Fruit fly (Drosophila melanogaster) whole organism, embryonic: ENCODE measurements around the gene Fdx1.

Experiments
- Antp ChIP-seq: fragments of 200-800 bp; sonication (Bioruptor generic); optimal IDR thresholded peaks from 3 replicates; lab custom pipeline; 2016; ENCODE audit warnings: missing biosample characterization, missing genetic modification characterization
- Bgb ChIP-seq: fragments of 200-800 bp; sonication (Bioruptor generic); IDR thresholded peaks from 2 replicates; pipeline ENCODE4 v1.3.6; 2022; ENCODE audit warnings: missing biosample characterization, missing genetic modification characterization; ENCODE audit not compliant: partially characterized antibody
- CG12155 ChIP-seq: fragments of 200-800 bp; sonication (Bioruptor generic); optimal IDR thresholded peaks from 3 replicates; lab custom pipeline; 2016; ENCODE audit warnings: missing biosample characterization, missing genetic modification characterization
- CG14710 ChIP-seq: fragments of 200-800 bp; sonication (Bioruptor generic); optimal IDR thresholded peaks from 3 replicates; lab custom pipeline; 2019; ENCODE audit warnings: missing biosample characterization, mild to moderate bottlenecking, missing genetic modification characterization, moderate library complexity
- CG16813 ChIP-seq: fragments of 200-800 bp; sonication (Bioruptor generic); IDR thresholded peaks from 3 replicates; pipeline ENCODE4 v1.3.6; 2022; ENCODE audit warnings: missing biosample characterization, missing genetic modification characterization; ENCODE audit not compliant: partially characterized antibody
- CG16863 ChIP-seq: fragments of 200-800 bp; sonication (Bioruptor generic); optimal IDR thresholded peaks from 3 replicates; lab custom pipeline; 2016; ENCODE audit warnings: missing biosample characterization, missing genetic modification characterization
- CG17361 ChIP-seq: fragments of 200-800 bp; sonication (Bioruptor generic); IDR thresholded peaks from 3 replicates; pipeline ENCODE4 v1.3.6; 2022; ENCODE audit warnings: missing biosample characterization, missing genetic modification characterization
- CG17568 ChIP-seq: fragments of 200-800 bp; sonication (Bioruptor generic); optimal IDR thresholded peaks from 2 replicates; lab custom pipeline; 2018; ENCODE audit warnings: missing biosample characterization, mild to moderate bottlenecking, missing genetic modification characterization, moderate library complexity
- CG17912 ChIP-seq: fragments of 200-800 bp; sonication (Bioruptor generic); optimal IDR thresholded peaks from 2 replicates; lab custom pipeline; 2018; ENCODE audit warnings: missing biosample characterization, mild to moderate bottlenecking, missing genetic modification characterization
- CG30020 ChIP-seq: fragments of 200-800 bp; optimal IDR thresholded peaks from 2 replicates; lab custom pipeline; 2019; ENCODE audit warnings: missing biosample characterization, mild to moderate bottlenecking, missing genetic modification characterization, moderate library complexity
- CG30403 ChIP-seq: fragments of 200-800 bp; sonication (Bioruptor generic); optimal IDR thresholded peaks from 3 replicates; lab custom pipeline; 2016; ENCODE audit warnings: missing biosample characterization, missing genetic modification characterization
- CG31388 ChIP-seq: fragments of 200-800 bp; sonication (Bioruptor generic); optimal IDR thresholded peaks from 2 replicates; lab custom pipeline; 2016; ENCODE audit warnings: missing biosample characterization, missing genetic modification characterization
- CG31441 ChIP-seq: fragments of 200-800 bp; sonication (Bioruptor generic); IDR thresholded peaks from 2 replicates; pipeline ENCODE4 v1.3.6; 2022; ENCODE audit warnings: missing biosample characterization, missing genetic modification characterization
- CG34224 ChIP-seq: fragments of 200-800 bp; sonication (Bioruptor generic); IDR thresholded peaks from 3 replicates; pipeline ENCODE4 v1.3.6; 2022; ENCODE audit warnings: missing biosample characterization, missing genetic modification characterization; ENCODE audit not compliant: partially characterized antibody
- CG5245 ChIP-seq: fragments of 200-800 bp; sonication (Bioruptor generic); optimal IDR thresholded peaks from 3 replicates; lab custom pipeline; 2016; ENCODE audit warnings: missing biosample characterization, missing genetic modification characterization
- CG6272 ChIP-seq: fragments of 200-800 bp; sonication (Bioruptor generic); IDR thresholded peaks from 2 replicates; pipeline ENCODE4 v1.3.6; 2022; ENCODE audit warnings: missing biosample characterization, missing genetic modification characterization
- CG6813 ChIP-seq: fragments of 200-800 bp; sonication (Bioruptor generic); optimal IDR thresholded peaks from 2 replicates; lab custom pipeline; 2017; ENCODE audit warnings: missing biosample characterization, missing genetic modification characterization, mild to moderate bottlenecking, moderate library complexity, missing genetic modification reagents
- CG7271 ChIP-seq: fragments of 200-800 bp; sonication (Bioruptor generic); optimal IDR thresholded peaks from 2 replicates; lab custom pipeline; 2018; ENCODE audit warnings: missing biosample characterization, mild to moderate bottlenecking, missing genetic modification characterization, moderate library complexity
- CG7372 ChIP-seq: fragments of 200-800 bp; sonication (Bioruptor generic); IDR thresholded peaks from 2 replicates; pipeline ENCODE4 v1.3.6; 2022; ENCODE audit warnings: missing biosample characterization, missing genetic modification characterization
- CG7556 ChIP-seq: fragments of 200-800 bp; sonication (Bioruptor generic); optimal IDR thresholded peaks from 2 replicates; lab custom pipeline; 2017; ENCODE audit warnings: missing biosample characterization, mild to moderate bottlenecking, missing genetic modification characterization
- CG7928 ChIP-seq: fragments of 200-800 bp; sonication (Bioruptor generic); optimal IDR thresholded peaks from 2 replicates; lab custom pipeline; 2017; ENCODE audit warnings: missing biosample characterization, mild to moderate bottlenecking, missing genetic modification characterization
- CG7963 ChIP-seq: fragments of 200-800 bp; sonication (Bioruptor generic); IDR thresholded peaks from 3 replicates; pipeline ENCODE4 v1.3.6; 2022; ENCODE audit warnings: missing biosample characterization, missing genetic modification characterization; ENCODE audit not compliant: partially characterized antibody
- CG9932 ChIP-seq: fragments of 200-800 bp; sonication (Bioruptor generic); IDR thresholded peaks from 2 replicates; pipeline ENCODE4 v1.3.6; 2022; ENCODE audit warnings: missing biosample characterization, missing genetic modification characterization
- Chrac-16 ChIP-seq: fragments of 200-800 bp; sonication (Bioruptor generic); optimal IDR thresholded peaks from 3 replicates; lab custom pipeline; 2016; ENCODE audit warnings: missing biosample characterization, missing genetic modification characterization
- Dad ChIP-seq: fragments of 200-800 bp; sonication (Bioruptor generic); optimal IDR thresholded peaks from 3 replicates; lab custom pipeline; 2016; ENCODE audit warnings: missing biosample characterization, missing genetic modification characterization
- ERR ChIP-seq: fragments of 200-800 bp; sonication (Bioruptor generic); optimal IDR thresholded peaks from 2 replicates; lab custom pipeline; 2016; ENCODE audit warnings: missing biosample characterization, missing genetic modification characterization
- H15 ChIP-seq: fragments of 200-800 bp; sonication (Bioruptor generic); IDR thresholded peaks from 3 replicates; pipeline ENCODE4 v1.3.6; 2022; ENCODE audit warnings: missing biosample characterization, missing genetic modification characterization
- Hey ChIP-seq: fragments of 200-800 bp; sonication (Bioruptor generic); optimal IDR thresholded peaks from 3 replicates; lab custom pipeline; 2018; ENCODE audit warnings: missing biosample characterization, mild to moderate bottlenecking, missing genetic modification characterization
- Hr3 ChIP-seq: fragments of 200-800 bp; sonication (Bioruptor generic); optimal IDR thresholded peaks from 3 replicates; lab custom pipeline; 2016; ENCODE audit warnings: missing biosample characterization, missing genetic modification characterization
- MBD-R2 ChIP-seq: fragments of 200-800 bp; sonication (Bioruptor generic); IDR thresholded peaks from 2 replicates; pipeline ENCODE4 v1.3.6; 2022; ENCODE audit warnings: missing biosample characterization, missing genetic modification characterization
- Mes4 ChIP-seq: fragments of 200-800 bp; sonication (Bioruptor generic); optimal IDR thresholded peaks from 2 replicates; lab custom pipeline; 2016; ENCODE audit warnings: missing biosample characterization, missing genetic modification characterization
- Myb ChIP-seq: fragments of 200-800 bp; sonication (Bioruptor generic); optimal IDR thresholded peaks from 2 replicates; lab custom pipeline; 2016; ENCODE audit warnings: missing biosample characterization, missing genetic modification characterization
- NFAT ChIP-seq: fragments of 200-800 bp; sonication (Bioruptor generic); IDR thresholded peaks from 2 replicates; pipeline ENCODE4 v1.3.6; 2022; ENCODE audit warnings: missing biosample characterization, missing genetic modification characterization
- PHDP ChIP-seq: fragments of 200-800 bp; sonication (Bioruptor generic); optimal IDR thresholded peaks from 3 replicates; lab custom pipeline; 2018; ENCODE audit warnings: missing biosample characterization, mild to moderate bottlenecking, missing genetic modification characterization, moderate library complexity
- Side ChIP-seq: fragments of 200-800 bp; sonication (Bioruptor generic); optimal IDR thresholded peaks from 2 replicates; lab custom pipeline; 2016; ENCODE audit warnings: missing biosample characterization, missing genetic modification characterization
- Spps ChIP-seq: fragments of 200-800 bp; sonication (Bioruptor generic); optimal IDR thresholded peaks from 2 replicates; lab custom pipeline; 2018; ENCODE audit warnings: missing biosample characterization, mild to moderate bottlenecking, missing genetic modification characterization
- al ChIP-seq: fragments of 200-800 bp; sonication (Bioruptor generic); IDR thresholded peaks from 2 replicates; pipeline ENCODE4 v1.3.6; 2022; ENCODE audit warnings: missing biosample characterization, missing genetic modification characterization
- da ChIP-seq: fragments of 200-800 bp; sonication (Bioruptor generic); optimal IDR thresholded peaks from 2 replicates; lab custom pipeline; 2016; ENCODE audit warnings: missing biosample characterization, missing genetic modification characterization
- dysf ChIP-seq: fragments of 200-800 bp; sonication (Bioruptor generic); IDR thresholded peaks from 3 replicates; pipeline ENCODE4 v1.3.6; 2022; ENCODE audit warnings: missing biosample characterization, missing genetic modification characterization
- fd3F ChIP-seq: fragments of 200-800 bp; sonication (Bioruptor generic); optimal IDR thresholded peaks from 2 replicates; lab custom pipeline; 2018; ENCODE audit warnings: missing biosample characterization, mild to moderate bottlenecking, missing genetic modification characterization, moderate library complexity
- fu2 ChIP-seq: fragments of 200-800 bp; sonication (Bioruptor generic); optimal IDR thresholded peaks from 2 replicates; lab custom pipeline; 2016; ENCODE audit warnings: missing biosample characterization, missing genetic modification characterization
- gcm ChIP-seq: fragments of 200-800 bp; sonication (Bioruptor generic); optimal IDR thresholded peaks from 2 replicates; lab custom pipeline; 2019; ENCODE audit warnings: missing biosample characterization, mild to moderate bottlenecking, missing genetic modification characterization, moderate library complexity
- gem ChIP-seq: fragments of 200-800 bp; sonication (Bioruptor generic); optimal IDR thresholded peaks from 2 replicates; lab custom pipeline; 2019; ENCODE audit warnings: missing biosample characterization, mild to moderate bottlenecking, missing genetic modification characterization, moderate library complexity
- gt ChIP-seq: fragments of 200-800 bp; sonication (Bioruptor generic); IDR thresholded peaks from 2 replicates; pipeline ENCODE4 v1.3.6; 2022; ENCODE audit warnings: missing biosample characterization, missing genetic modification characterization
- ken ChIP-seq: fragments of 200-800 bp; sonication (Bioruptor generic); IDR thresholded peaks from 3 replicates; pipeline ENCODE4 v1.3.6; 2022; ENCODE audit warnings: missing biosample characterization, missing genetic modification characterization
- pho ChIP-seq: fragments of 200-800 bp; sonication (Bioruptor generic); optimal IDR thresholded peaks from 2 replicates; lab custom pipeline; 2016; ENCODE audit warnings: missing biosample characterization, missing genetic modification characterization
- row ChIP-seq: fragments of 200-800 bp; sonication (Bioruptor generic); IDR thresholded peaks from 3 replicates; pipeline ENCODE4 v1.3.6; 2022; ENCODE audit warnings: missing biosample characterization, missing genetic modification characterization
- sqz ChIP-seq: fragments of 200-800 bp; sonication (Bioruptor generic); optimal IDR thresholded peaks from 3 replicates; lab custom pipeline; 2018; ENCODE audit warnings: missing biosample characterization, mild to moderate bottlenecking, missing genetic modification characterization
- stwl ChIP-seq: fragments of 200-800 bp; sonication (Bioruptor generic); optimal IDR thresholded peaks from 3 replicates; lab custom pipeline; 2018; ENCODE audit warnings: missing biosample characterization, mild to moderate bottlenecking, missing genetic modification characterization, moderate library complexity
- ttk ChIP-seq: fragments of 200-800 bp; sonication (Bioruptor generic); IDR thresholded peaks from 2 replicates; pipeline ENCODE4 v2.1.2; 2022; ENCODE audit warnings: missing biosample characterization, missing genetic modification characterization
- zfh2 ChIP-seq: fragments of 200-800 bp; sonication (Bioruptor generic); optimal IDR thresholded peaks from 2 replicates; lab custom pipeline; 2016; ENCODE audit warnings: missing biosample characterization, missing genetic modification characterization

The Fdx1 gene

DNA sequence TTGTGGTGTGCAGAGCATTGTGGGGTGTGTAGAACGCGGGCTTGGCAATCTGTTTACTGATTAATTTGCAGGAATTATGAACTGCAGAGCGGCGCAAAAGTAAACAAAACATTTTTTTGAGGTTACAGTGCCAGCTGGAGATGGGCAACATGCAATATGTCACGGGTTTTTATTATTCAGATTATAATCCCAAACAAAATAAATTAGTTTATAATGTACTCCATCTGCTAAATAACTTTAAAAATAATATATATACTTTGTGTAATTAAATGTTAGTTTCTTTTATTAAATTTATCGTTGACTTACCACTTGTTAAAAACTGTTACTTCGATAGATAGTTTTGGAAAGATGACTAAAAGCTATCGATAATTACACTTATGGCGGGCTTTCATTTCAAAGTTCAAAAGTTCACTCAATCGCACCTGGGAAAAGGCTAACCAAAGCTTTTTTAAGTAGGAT lies at the start of gene Fdx1 (continued):
- TF ChIP-seq fu2 (GFP tag; lab: Kevin White, UChicago) (no peak), CG7928 (GFP tag; lab: Kevin White, UChicago) (no peak), CG16863 (GFP tag; lab: Kevin White, UChicago) (no peak), CG30403 (GFP tag; lab: Kevin White, UChicago) (peak; percentile 71), Chrac-16 (peak; percentile 23), CG34224 (GFP tag; lab: Robert Waterston, UW) (peak; percentile 47; the same call in 2 of the 3 replicates), ken (GFP tag; lab: Robert Waterston, UW) (no peak), gt (GFP tag; lab: Robert Waterston, UW) (no peak), CG31441 (GFP tag; lab: Robert Waterston, UW) (peak; percentile 52), CG30020 (tag; lab: Kevin White, UChicago) (no peak), MBD-R2 (peak; percentile 70), H15 (0 out of 3 replicates have a peak, but pooled peaks have one; percentile 41), gcm (peak; percentile 22), CG6272 (GFP tag; lab: Robert Waterston, UW) (peak; percentile 31; the same call in 1 of the 2 replicates), CG7963 (no peak), Hr3 (GFP tag; lab: Kevin White, UChicago) (peak; percentile 35), gem (peak; percentile 67), pho (no peak), Hey (no peak), CG14710 (tag; lab: Kevin White, UChicago) (peak; percentile 49), Mes4 (GFP tag; lab: Kevin White, UChicago) (no peak), Spps (tag; lab: Kevin White, UChicago) (peak; percentile 5), CG6813 (GFP tag; lab: Kevin White, UChicago) (no peak), al (GFP tag; lab: Robert Waterston, UW) (peak; percentile 12; the same call in 1 of the 2 replicates), CG17361 (GFP tag; lab: Robert Waterston, UW) (0 out of 3 replicates have a peak, but pooled peaks have one; percentile 48), zfh2 (peak; percentile 12), CG31388 (GFP tag; lab: Kevin White, UChicago) (no peak), dysf (peak; percentile 40; the same call in 1 of the 3 replicates), CG17568 (GFP tag; lab: Kevin White, UChicago) (no peak), ttk (GFP tag; lab: Robert Waterston, UW) (no peak), CG17912 (GFP tag; lab: Kevin White, UChicago) (no peak), Side (GFP tag; lab: Kevin White, UChicago) (no peak), CG9932 (peak; percentile 71), Bgb (GFP tag; lab: Robert Waterston, UW) (peak; percentile 33; the same call in 1 of the 2 replicates), stwl (tag; lab: Kevin White, UChicago) (no peak), NFAT (GFP tag; lab: Robert Waterston, UW) (peak; percentile 38; the same call in 1 of the 2 replicates), Dad (GFP tag; lab: Kevin White, UChicago) (no peak), CG5245 (GFP tag; lab: Kevin White, UChicago) (no peak), sqz (GFP tag; lab: Kevin White, UChicago) (peak; percentile 80), Myb (GFP tag; lab: Kevin White, UChicago) (no peak), CG7372 (peak; percentile 30; the same call in 1 of the 2 replicates), CG16813 (peak; percentile 53; the same call in 2 of the 3 replicates), fd3F (peak; percentile 16), row (GFP tag; lab: Robert Waterston, UW) (peak; percentile 84), CG7271 (no peak), CG12155 (GFP tag; lab: Kevin White, UChicago) (peak; percentile 33), da (GFP tag; lab: Kevin White, UChicago) (no peak), CG7556 (peak; percentile 8), PHDP (tag; lab: Kevin White, UChicago) (peak; percentile 31), ERR (no peak), Antp (GFP tag; lab: Kevin White, UChicago) (no peak)
